Worm (Caenorhabditis elegans) whole organism, mixed stage, embryonic: ENCODE results near the gene Y7A5A.8.

Experiments used
- elt-3 ChIP-seq: fragments of 150-350 bp; optimal IDR thresholded peaks from 2 replicates; lab custom pipeline; 2014; ENCODE audit warnings: missing biosample characterization, missing genetic modification characterization
- unc-39 ChIP-seq: fragments of 150-350 bp; optimal IDR thresholded peaks from 2 replicates; lab custom pipeline; 2014; ENCODE audit warnings: missing biosample characterization, missing genetic modification characterization

DNA sequence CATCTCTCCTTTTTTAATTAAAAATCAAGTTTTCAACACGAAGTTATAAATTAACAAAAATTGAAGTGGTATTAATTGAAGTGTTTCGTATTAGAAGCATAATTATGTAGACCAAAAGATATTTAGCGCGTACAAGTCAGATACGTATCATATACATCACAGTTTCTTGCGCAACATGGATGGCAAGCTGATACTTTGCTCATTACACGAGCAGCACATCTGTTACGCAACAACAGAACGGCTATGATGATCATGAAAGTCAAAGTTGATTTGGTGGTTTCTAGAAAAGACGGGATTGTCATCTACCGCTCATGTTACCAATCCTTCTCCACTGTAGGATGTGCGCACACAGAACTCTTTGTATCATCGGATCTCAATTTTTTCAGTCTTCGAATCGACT is 7.7 kb upstream of the Y7A5A.8 start:
- TF ChIP-seq unc-39 (tag; lab: Kevin White, UChicago) (no peak), elt-3 (no peak)
